Worm (Caenorhabditis elegans) whole organism, L2 larva: ENCODE measurements around the gene efn-3.
"Not testable (repeated sequence)": the region's sequence is repeated elsewhere in the genome, so short reads cannot be mapped to it uniquely, and the experiment has no call there.

Source experiments
- C34F6.9 ChIP-seq: fragments of 150-350 bp; optimal IDR thresholded peaks from 2 replicates; lab custom pipeline; 2014; ENCODE audit warnings: missing biosample characterization, missing genetic modification characterization
- F13H6.1 ChIP-seq: sonication (generic microtip); optimal IDR thresholded peaks from 2 replicates; lab custom pipeline; 2016; ENCODE audit warnings: missing genetic modification characterization, missing compliant biosample characterization
- Y55F3AM.14 ChIP-seq: fragments of 200-800 bp; sonication (Bioruptor generic); optimal IDR thresholded peaks from 2 replicates; lab custom pipeline; 2018; ENCODE audit warnings: mild to moderate bottlenecking, missing genetic modification characterization, missing compliant biosample characterization
- ZK546.5 ChIP-seq: sonication (generic microtip); optimal IDR thresholded peaks from 2 replicates; lab custom pipeline; 2017; ENCODE audit warnings: missing biosample characterization, missing genetic modification characterization
- ceh-16 ChIP-seq: fragments of 150-350 bp; optimal IDR thresholded peaks from 2 replicates; lab custom pipeline; 2014; ENCODE audit warnings: missing biosample characterization, missing genetic modification characterization
- crh-2 ChIP-seq: sonication (generic microtip); optimal IDR thresholded peaks from 2 replicates; lab custom pipeline; 2017; ENCODE audit warnings: missing biosample characterization, missing genetic modification characterization
- dmd-4 ChIP-seq: sonication (generic microtip); optimal IDR thresholded peaks from 2 replicates; lab custom pipeline; 2017; ENCODE audit warnings: missing biosample characterization, missing genetic modification characterization
- egl-27 ChIP-seq: sonication (generic microtip); optimal IDR thresholded peaks from 3 replicates; lab custom pipeline; 2017; ENCODE audit warnings: missing biosample characterization, missing genetic modification reagents, missing genetic modification characterization
- elt-3 ChIP-seq: sonication (generic microtip); optimal IDR thresholded peaks from 2 replicates; lab custom pipeline; 2017; ENCODE audit warnings: missing biosample characterization, missing genetic modification characterization
- fos-1 ChIP-seq: fragments of 150-350 bp; optimal IDR thresholded peaks from 2 replicates; lab custom pipeline; 2014; ENCODE audit warnings: missing biosample characterization, missing genetic modification characterization
- lin-11 ChIP-seq: fragments of 150-350 bp; sonication (generic microtip); optimal IDR thresholded peaks from 2 replicates; lab custom pipeline; 2014; ENCODE audit warnings: missing biosample characterization, missing genetic modification characterization, inconsistent platforms, mixed read lengths
- lin-13 ChIP-seq: fragments of 150-350 bp; optimal IDR thresholded peaks from 2 replicates; lab custom pipeline; 2014; ENCODE audit warnings: missing biosample characterization, missing genetic modification reagents, missing genetic modification characterization
- lsy-2 ChIP-seq, 2 experiments: fragments of 150-350 bp in 1 of 2; sonication (generic microtip) in 1 of 2; optimal IDR thresholded peaks; 2 replicates each; lab custom pipeline; 2014 to 2017; ENCODE audit warnings: missing biosample characterization in 2 of 2, missing genetic modification characterization in 2 of 2
- mab-5 ChIP-seq: fragments of 150-350 bp; optimal IDR thresholded peaks from 2 replicates; lab custom pipeline; 2014; ENCODE audit warnings: missing biosample characterization, missing genetic modification characterization
- mdl-1 ChIP-seq, 2 experiments: fragments of 150-350 bp in 1 of 2; sonication (generic microtip) in 1 of 2; optimal IDR thresholded peaks; 2 replicates each; lab custom pipeline; 2017; ENCODE audit warnings: missing biosample characterization in 2 of 2, missing genetic modification characterization in 2 of 2
- nhr-12 ChIP-seq: fragments of 150-350 bp; optimal IDR thresholded peaks from 2 replicates; lab custom pipeline; 2014; ENCODE audit warnings: missing biosample characterization, missing genetic modification characterization
- nhr-129 ChIP-seq: fragments of 150-350 bp; optimal IDR thresholded peaks from 2 replicates; lab custom pipeline; 2014; ENCODE audit warnings: missing biosample characterization, missing genetic modification characterization
- nhr-21 ChIP-seq: fragments of 150-350 bp; optimal IDR thresholded peaks from 2 replicates; lab custom pipeline; 2014; ENCODE audit warnings: missing biosample characterization, missing genetic modification characterization
- nhr-23 ChIP-seq: fragments of 150-350 bp; optimal IDR thresholded peaks from 2 replicates; lab custom pipeline; 2014; ENCODE audit warnings: missing biosample characterization, missing genetic modification reagents, missing genetic modification characterization
- nhr-237 ChIP-seq: fragments of 150-350 bp; optimal IDR thresholded peaks from 2 replicates; lab custom pipeline; 2014; ENCODE audit warnings: missing biosample characterization, missing genetic modification characterization
- nhr-25 ChIP-seq: fragments of 150-350 bp; sonication (generic microtip); optimal IDR thresholded peaks from 3 replicates; lab custom pipeline; 2014; ENCODE audit warnings: missing biosample characterization, missing genetic modification characterization
- nhr-6 ChIP-seq: fragments of 150-350 bp; optimal IDR thresholded peaks from 2 replicates; lab custom pipeline; 2014; ENCODE audit warnings: missing biosample characterization, missing genetic modification characterization
- nhr-77 ChIP-seq: fragments of 150-350 bp; optimal IDR thresholded peaks from 2 replicates; lab custom pipeline; 2014; ENCODE audit warnings: missing biosample characterization, missing genetic modification characterization
- peb-1 ChIP-seq: fragments of 150-350 bp; optimal IDR thresholded peaks from 2 replicates; lab custom pipeline; 2014; ENCODE audit warnings: missing biosample characterization, missing genetic modification characterization
- sem-4 ChIP-seq: fragments of 150-350 bp; optimal IDR thresholded peaks from 2 replicates; lab custom pipeline; 2014; ENCODE audit warnings: missing biosample characterization, missing genetic modification reagents, missing genetic modification characterization
- skn-1 ChIP-seq: sonication (generic microtip); optimal IDR thresholded peaks from 2 replicates; lab custom pipeline; 2017; ENCODE audit warnings: missing biosample characterization, missing genetic modification characterization
- sma-3 ChIP-seq: sonication (generic microtip); optimal IDR thresholded peaks from 2 replicates; lab custom pipeline; 2016; ENCODE audit warnings: missing genetic modification reagents, missing genetic modification characterization, missing compliant biosample characterization
- sma-9 ChIP-seq, 2 experiments: fragments of 150-350 bp in 1 of 2; sonication (generic microtip) in 1 of 2; optimal IDR thresholded peaks; 2 replicates each; lab custom pipeline; 2014 to 2016; ENCODE audit warnings: missing genetic modification characterization in 2 of 2, mild to moderate bottlenecking in 1 of 2, missing biosample characterization in 1 of 2, missing compliant biosample characterization in 1 of 2, missing genetic modification reagents in 1 of 2, moderate library complexity in 1 of 2
- unc-55 ChIP-seq: fragments of 150-350 bp; sonication (generic microtip); optimal IDR thresholded peaks from 3 replicates; lab custom pipeline; 2014; ENCODE audit warnings: missing biosample characterization, missing genetic modification reagents, missing genetic modification characterization
- unc-62 ChIP-seq: fragments of 150-350 bp; optimal IDR thresholded peaks from 2 replicates; lab custom pipeline; 2014; ENCODE audit warnings: missing biosample characterization, missing genetic modification reagents, missing genetic modification characterization
- zag-1 ChIP-seq: fragments of 150-350 bp; optimal IDR thresholded peaks from 2 replicates; lab custom pipeline; 2014; ENCODE audit warnings: missing biosample characterization, missing genetic modification characterization
- ztf-1 ChIP-seq: fragments of 200-800 bp; sonication (Bioruptor generic); conservative IDR thresholded peaks from 2 replicates; pipeline ENCODE4 v1.3.6; 2022; ENCODE audit warnings: missing genetic modification characterization, missing compliant biosample characterization

Gene efn-3

ce11 chrX:13456442-13456841 lies 20.8 kb downstream of the efn-3 start, which contains the start of gene flr-1:
TSS of gene flr-1 (minus strand) at chrX:13456542.
- TF ChIP-seq egl-27 (tag; lab: Kevin White, UChicago) (no peak), sma-3 (no peak), sem-4 (tag; lab: Kevin White, UChicago) (no peak), fos-1 (tag; lab: Kevin White, UChicago) (no peak), mab-5 (no peak), nhr-21 (tag; lab: Kevin White, UChicago) (no peak), lin-13 (GFP tag; lab: Kevin White, UChicago) (no peak), ZK546.5 (no peak), F13H6.1 (tag; lab: Kevin White, UChicago) (no peak)

ce11 chrX:13451578-13451977 lies 25.7 kb downstream of the efn-3 start, which contains the start of gene F02D10.6:
TSS of gene F02D10.6 (minus strand) at chrX:13451678.
- no peak for TF ChIP-seq peb-1 (tag; lab: Kevin White, UChicago)
- TF ChIP-seq nhr-23 = no peak
- TF ChIP-seq F13H6.1 (tag; lab: Kevin White, UChicago) = no peak
- TF ChIP-seq sma-9 (GFP tag; optimal IDR thresholded peaks at IDR 0.05; lab: Kevin White, UChicago) = no peak
- TF ChIP-seq sma-9 (tag; optimal IDR thresholded peaks at IDR 0.05; lab: Kevin White, UChicago) = no peak
- no peak for TF ChIP-seq ceh-16 (tag; lab: Kevin White, UChicago)
- no peak for TF ChIP-seq mdl-1 (tag; optimal IDR thresholded peaks at IDR 0.05; lab: Kevin White, UChicago)
- TF ChIP-seq crh-2 (tag; lab: Kevin White, UChicago) = no peak
- TF ChIP-seq lin-13 (GFP tag; lab: Kevin White, UChicago) = no peak
- TF ChIP-seq unc-62 (GFP tag; lab: Kevin White, UChicago) = no peak
- TF ChIP-seq nhr-129 (tag; lab: Kevin White, UChicago) = no peak
- no peak for TF ChIP-seq nhr-237
- no peak for TF ChIP-seq nhr-21 (tag; lab: Kevin White, UChicago)
- TF ChIP-seq Y55F3AM.14 (GFP tag; lab: Kevin White, UChicago) = no peak

DNA sequence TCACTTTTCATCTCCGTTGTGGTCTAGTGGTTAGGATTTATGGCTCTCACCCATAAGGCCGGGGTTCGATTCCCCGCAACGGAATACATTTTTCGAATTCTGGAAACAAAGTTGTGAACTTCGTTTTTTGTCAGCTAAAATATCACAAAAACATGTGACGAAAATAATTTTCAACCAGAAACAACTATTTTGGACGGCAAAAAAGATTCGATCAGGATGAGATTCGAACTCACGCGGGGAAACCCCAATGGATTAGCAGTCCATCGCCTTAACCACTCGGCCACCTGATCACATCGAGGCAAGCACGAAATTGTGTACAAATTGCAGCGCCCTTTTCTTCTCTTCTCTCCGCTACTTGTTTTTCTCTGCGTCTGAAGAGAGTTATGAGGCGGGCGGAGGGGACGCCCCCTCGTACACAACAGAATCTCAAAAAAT lies 28.6 kb downstream of the efn-3 start:
- TF ChIP-seq unc-55 (GFP tag; lab: Kevin White, UChicago) (peak; percentile 59), Y55F3AM.14 (GFP tag; lab: Kevin White, UChicago) (peak; percentile 40), lsy-2 (tag; optimal IDR thresholded peaks at IDR 0.05; lab: Kevin White, UChicago) (peak; percentile 20 to 52), fos-1 (tag; lab: Kevin White, UChicago) (peak; percentile 42), nhr-21 (tag; lab: Kevin White, UChicago) (peak; percentile 70), lin-11 (peak; percentile 47), mdl-1 (tag; optimal IDR thresholded peaks at IDR 0.05; lab: Kevin White, UChicago) (peak in 1 of 2 experiments; percentile 54), sma-9 (GFP tag; optimal IDR thresholded peaks at IDR 0.05; lab: Kevin White, UChicago) (peak; percentile 71), crh-2 (tag; lab: Kevin White, UChicago) (peak; percentile 57), egl-27 (tag; lab: Kevin White, UChicago) (peak; percentile 20), sma-3 (peak; percentile 71), zag-1 (peak; percentile 51), lin-13 (GFP tag; lab: Kevin White, UChicago) (peak; percentile 47), F13H6.1 (tag; lab: Kevin White, UChicago) (peak; percentile 46), nhr-129 (tag; lab: Kevin White, UChicago) (peak; percentile 79), C34F6.9 (tag; lab: Kevin White, UChicago) (peak; percentile 49), nhr-6 (peak; percentile 3)
- not testable (repeated sequence) for TF ChIP-seq sma-9 (tag; optimal IDR thresholded peaks at IDR 0.05; lab: Kevin White, UChicago)

DNA sequence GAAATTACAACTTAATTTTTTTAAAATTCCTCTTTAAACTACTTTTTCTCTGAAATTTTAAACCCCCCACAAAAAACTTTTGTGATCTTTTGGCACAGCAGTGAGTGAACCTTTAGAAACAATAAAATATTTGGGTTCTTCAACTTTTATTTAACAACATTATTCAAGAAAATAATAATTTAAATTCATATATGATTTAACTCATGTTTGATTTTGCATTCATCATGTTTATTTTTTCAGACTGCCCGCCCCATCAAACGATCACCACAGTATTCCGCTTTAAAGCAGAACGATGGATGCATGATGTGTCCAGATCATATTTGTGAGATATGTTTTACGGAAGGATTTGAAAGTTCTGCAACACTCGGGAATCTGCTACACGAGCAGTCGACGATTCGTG lies 30.8 kb downstream of the efn-3 start, which contains the start of gene set-8:
TSS of gene set-8 (plus strand) at position 301 of the 400 bp plus-strand sequence.
- TF ChIP-seq nhr-25 (tag; lab: Kevin White, UChicago) = no peak
- no peak for TF ChIP-seq nhr-237
- TF ChIP-seq Y55F3AM.14 (GFP tag; lab: Kevin White, UChicago) = no peak
- no peak for TF ChIP-seq nhr-12 (tag; lab: Kevin White, UChicago)
- TF ChIP-seq C34F6.9 (tag; lab: Kevin White, UChicago) = no peak
- TF ChIP-seq ztf-1 (GFP tag; lab: Robert Waterston, UW) = no peak
- TF ChIP-seq nhr-129 (tag; lab: Kevin White, UChicago) = no peak
- TF ChIP-seq F13H6.1 (tag; lab: Kevin White, UChicago) = no peak
- no peak for TF ChIP-seq skn-1 (tag; lab: Kevin White, UChicago)
- no peak for TF ChIP-seq unc-62 (GFP tag; lab: Kevin White, UChicago)
- no peak for TF ChIP-seq nhr-77
- no peak for TF ChIP-seq elt-3 (tag; lab: Kevin White, UChicago)
- no peak for TF ChIP-seq fos-1 (tag; lab: Kevin White, UChicago)

ce11 chrX:13444267-13444666 lies 33.0 kb downstream of the efn-3 start:
- TF ChIP-seq dmd-4 = no peak
- no peak for TF ChIP-seq fos-1 (tag; lab: Kevin White, UChicago)
- TF ChIP-seq crh-2 (tag; lab: Kevin White, UChicago) = no peak
- TF ChIP-seq ztf-1 (GFP tag; lab: Robert Waterston, UW) = no peak
